Fruit fly (Drosophila melanogaster) Kc167 (cell line): ENCODE results near the gene neo.

Experiments used
- h ChIP-seq: fragments of >200 bp; optimal IDR thresholded peaks from 3 replicates; lab custom pipeline; 2018; ENCODE audit warnings: missing external identifiers
- insv ChIP-seq: fragments of >200 bp; optimal IDR thresholded peaks from 3 replicates; lab custom pipeline; 2018; ENCODE audit warnings: missing external identifiers

dm6 chr3R:29787891-29788549 is 30.9 kb upstream of the neo start:
- no peak for TF ChIP-seq h (lab: Kevin White, UChicago)
- no peak for TF ChIP-seq insv (lab: Kevin White, UChicago)
